Fruit fly (Drosophila melanogaster) whole organism, embryonic: ENCODE data around the gene CG4631.

Experiments
- Atf-2 ChIP-seq: fragments of 200-800 bp; sonication (Bioruptor generic); optimal IDR thresholded peaks from 2 replicates; lab custom pipeline; 2016; ENCODE audit warnings: missing biosample characterization, missing genetic modification characterization
- Atf6 ChIP-seq: fragments of 200-800 bp; sonication (Bioruptor generic); IDR thresholded peaks from 2 replicates; pipeline ENCODE4 v1.3.6; 2022; ENCODE audit warnings: missing biosample characterization, missing genetic modification characterization
- Blimp-1 ChIP-seq: fragments of 200-800 bp; sonication (Bioruptor generic); optimal IDR thresholded peaks from 3 replicates; lab custom pipeline; 2018; ENCODE audit warnings: missing biosample characterization, missing genetic modification characterization, mild to moderate bottlenecking, moderate library complexity, missing genetic modification reagents
- C15 ChIP-seq: fragments of 200-800 bp; sonication (Bioruptor generic); IDR thresholded peaks from 3 replicates; pipeline ENCODE4 v1.3.6; 2022; ENCODE audit warnings: missing biosample characterization, missing genetic modification characterization
- CG10274 ChIP-seq: fragments of 200-800 bp; sonication (Bioruptor generic); optimal IDR thresholded peaks from 3 replicates; lab custom pipeline; 2017; ENCODE audit warnings: missing biosample characterization, mild to moderate bottlenecking, missing genetic modification characterization
- CG10321 ChIP-seq: fragments of 200-800 bp; sonication (Bioruptor generic); IDR thresholded peaks from 2 replicates; pipeline ENCODE4 v1.3.6; 2022; ENCODE audit warnings: missing biosample characterization, missing genetic modification characterization
- CG11560 ChIP-seq: fragments of 200-800 bp; sonication (Bioruptor generic); IDR thresholded peaks from 3 replicates; pipeline ENCODE4 v1.3.6; 2022; ENCODE audit warnings: missing biosample characterization, missing genetic modification characterization
- CG14710 ChIP-seq: fragments of 200-800 bp; sonication (Bioruptor generic); optimal IDR thresholded peaks from 3 replicates; lab custom pipeline; 2019; ENCODE audit warnings: missing biosample characterization, mild to moderate bottlenecking, missing genetic modification characterization, moderate library complexity
- CG17829 ChIP-seq: fragments of 200-800 bp; optimal IDR thresholded peaks from 2 replicates; lab custom pipeline; 2019; ENCODE audit warnings: missing biosample characterization, mild to moderate bottlenecking, missing genetic modification characterization, moderate library complexity
- CG18011 ChIP-seq: fragments of 200-800 bp; sonication (Bioruptor generic); optimal IDR thresholded peaks from 2 replicates; lab custom pipeline; 2017; ENCODE audit warnings: missing biosample characterization, missing genetic modification characterization, mild to moderate bottlenecking, moderate library complexity, missing genotype
- CG2120 ChIP-seq: fragments of 200-800 bp; sonication (Bioruptor generic); optimal IDR thresholded peaks from 3 replicates; lab custom pipeline; 2016; ENCODE audit warnings: missing biosample characterization, missing genetic modification characterization
- CG32767 ChIP-seq: fragments of 200-800 bp; sonication (Bioruptor generic); IDR thresholded peaks from 2 replicates; pipeline ENCODE4 v1.3.6; 2022; ENCODE audit warnings: missing biosample characterization, missing genetic modification characterization
- CG3847 ChIP-seq: fragments of 200-800 bp; sonication (Bioruptor generic); IDR thresholded peaks from 2 replicates; pipeline ENCODE4 v1.3.6; 2022; ENCODE audit warnings: missing biosample characterization, missing genetic modification characterization
- CG4404 ChIP-seq: fragments of 200-800 bp; sonication (Bioruptor generic); IDR thresholded peaks from 2 replicates; pipeline ENCODE4 v1.3.6; 2022; ENCODE audit warnings: missing biosample characterization, missing genetic modification characterization
- CG6175 ChIP-seq: fragments of 200-800 bp; sonication (Bioruptor generic); IDR thresholded peaks from 3 replicates; pipeline ENCODE4 v1.3.6; 2022; ENCODE audit warnings: missing biosample characterization, missing genetic modification characterization
- CG6654 ChIP-seq: fragments of 200-800 bp; sonication (Bioruptor generic); optimal IDR thresholded peaks from 2 replicates; lab custom pipeline; 2017; ENCODE audit warnings: missing biosample characterization, mild to moderate bottlenecking, missing genetic modification characterization
- CG6813 ChIP-seq: fragments of 200-800 bp; sonication (Bioruptor generic); optimal IDR thresholded peaks from 2 replicates; lab custom pipeline; 2017; ENCODE audit warnings: missing biosample characterization, missing genetic modification characterization, mild to moderate bottlenecking, moderate library complexity, missing genetic modification reagents
- CG7928 ChIP-seq: fragments of 200-800 bp; sonication (Bioruptor generic); optimal IDR thresholded peaks from 2 replicates; lab custom pipeline; 2017; ENCODE audit warnings: missing biosample characterization, mild to moderate bottlenecking, missing genetic modification characterization
- CG8765 ChIP-seq: fragments of 200-800 bp; sonication (Bioruptor generic); IDR thresholded peaks from 2 replicates; pipeline ENCODE4 v1.3.6; 2022; ENCODE audit warnings: missing biosample characterization, missing genetic modification characterization
- CG9727 ChIP-seq: fragments of 200-800 bp; sonication (Bioruptor generic); optimal IDR thresholded peaks from 3 replicates; lab custom pipeline; 2017; ENCODE audit warnings: missing biosample characterization, mild to moderate bottlenecking, missing genetic modification characterization
- Chrac-16 ChIP-seq: fragments of 200-800 bp; sonication (Bioruptor generic); optimal IDR thresholded peaks from 3 replicates; lab custom pipeline; 2016; ENCODE audit warnings: missing biosample characterization, missing genetic modification characterization
- CoRest ChIP-seq: fragments of 200-800 bp; sonication (Bioruptor generic); optimal IDR thresholded peaks from 3 replicates; lab custom pipeline; 2018; ENCODE audit warnings: missing biosample characterization, mild to moderate bottlenecking, missing genetic modification characterization, moderate library complexity
- Elba2 ChIP-seq: fragments of 200-800 bp; sonication (Bioruptor generic); optimal IDR thresholded peaks from 3 replicates; lab custom pipeline; 2016; ENCODE audit warnings: missing biosample characterization, missing genetic modification characterization
- Ets65A ChIP-seq: fragments of 200-800 bp; sonication (Bioruptor generic); peaks from one replicate; lab custom pipeline; 2016; ENCODE audit warnings: missing biosample characterization, missing genetic modification characterization
- Gug ChIP-seq: fragments of 200-800 bp; sonication (Bioruptor generic); IDR thresholded peaks from 4 replicates; pipeline ENCODE4 v1.3.6; 2022; ENCODE audit warnings: missing biosample characterization, missing genetic modification characterization
- Hsf ChIP-seq: fragments of 200-800 bp; sonication (Bioruptor generic); optimal IDR thresholded peaks from 3 replicates; lab custom pipeline; 2016; ENCODE audit warnings: missing biosample characterization, missing genetic modification characterization
- PHDP ChIP-seq: fragments of 200-800 bp; sonication (Bioruptor generic); optimal IDR thresholded peaks from 3 replicates; lab custom pipeline; 2018; ENCODE audit warnings: missing biosample characterization, mild to moderate bottlenecking, missing genetic modification characterization, moderate library complexity
- Rx ChIP-seq: fragments of 200-800 bp; sonication (Bioruptor generic); IDR thresholded peaks from 2 replicates; pipeline ENCODE4 v1.3.6; 2022; ENCODE audit warnings: missing biosample characterization, missing genetic modification characterization
- Sin3A ChIP-seq: fragments of >200 bp; optimal IDR thresholded peaks from 2 replicates; lab custom pipeline; 2018
- al ChIP-seq: fragments of 200-800 bp; sonication (Bioruptor generic); IDR thresholded peaks from 2 replicates; pipeline ENCODE4 v1.3.6; 2022; ENCODE audit warnings: missing biosample characterization, missing genetic modification characterization
- cad ChIP-seq: fragments of >200 bp; optimal IDR thresholded peaks from 2 replicates; lab custom pipeline; 2017; ENCODE audit warnings: missing biosample characterization, missing genetic modification characterization
- cg ChIP-seq: fragments of 200-800 bp; sonication (Bioruptor generic); optimal IDR thresholded peaks from 3 replicates; lab custom pipeline; 2019; ENCODE audit warnings: missing biosample characterization, mild to moderate bottlenecking, missing genetic modification characterization, moderate library complexity
- dmrt99B ChIP-seq: fragments of 200-800 bp; sonication (Bioruptor generic); optimal IDR thresholded peaks from 2 replicates; lab custom pipeline; 2018; ENCODE audit warnings: missing biosample characterization, mild to moderate bottlenecking, missing genetic modification characterization, moderate library complexity
- gcm ChIP-seq: fragments of 200-800 bp; sonication (Bioruptor generic); optimal IDR thresholded peaks from 2 replicates; lab custom pipeline; 2019; ENCODE audit warnings: missing biosample characterization, mild to moderate bottlenecking, missing genetic modification characterization, moderate library complexity
- gem ChIP-seq: fragments of 200-800 bp; sonication (Bioruptor generic); optimal IDR thresholded peaks from 2 replicates; lab custom pipeline; 2019; ENCODE audit warnings: missing biosample characterization, mild to moderate bottlenecking, missing genetic modification characterization, moderate library complexity
- gfzf ChIP-seq: fragments of 200-800 bp; sonication (Bioruptor generic); optimal IDR thresholded peaks from 2 replicates; lab custom pipeline; 2016; ENCODE audit warnings: missing biosample characterization, mild to moderate bottlenecking, missing genetic modification characterization, moderate library complexity
- ind ChIP-seq: fragments of 200-800 bp; sonication (Bioruptor generic); optimal IDR thresholded peaks from 3 replicates; lab custom pipeline; 2016; ENCODE audit warnings: missing biosample characterization, missing genetic modification characterization
- knrl ChIP-seq: fragments of 200-800 bp; sonication (Bioruptor generic); IDR thresholded peaks from 3 replicates; pipeline ENCODE4 v1.3.6; 2022; ENCODE audit warnings: missing biosample characterization, missing genetic modification characterization; ENCODE audit not compliant: partially characterized antibody
- lbe ChIP-seq: fragments of 200-800 bp; sonication (Bioruptor generic); optimal IDR thresholded peaks from 2 replicates; lab custom pipeline; 2016; ENCODE audit warnings: missing biosample characterization, mild to moderate bottlenecking, missing genetic modification characterization
- lov ChIP-seq, 2 experiments: fragments of 200-800 bp in 1 of 2; fragments of >200 bp in 1 of 2; sonication (Bioruptor generic) in 1 of 2; IDR thresholded peaks in 1 of 2; optimal IDR thresholded peaks in 1 of 2; 2 replicates in 1 of 2; 3 replicates in 1 of 2; pipeline versions ENCODE4 v1.3.6 to Lab custom; 2017 to 2022; ENCODE audit warnings: missing biosample characterization in 1 of 2, missing genetic modification characterization in 1 of 2
- otp ChIP-seq: fragments of 200-800 bp; sonication (Bioruptor generic); IDR thresholded peaks from 3 replicates; pipeline ENCODE4, ENCODE4 v1.3.6; 2022; ENCODE audit warnings: missing biosample characterization, missing genetic modification characterization
- pb ChIP-seq: fragments of 200-800 bp; sonication (Bioruptor generic); optimal IDR thresholded peaks from 3 replicates; lab custom pipeline; 2016; ENCODE audit warnings: missing biosample characterization, missing genetic modification characterization
- sens ChIP-seq: fragments of 200-800 bp; sonication (Bioruptor generic); peaks from one replicate; lab custom pipeline; 2016; ENCODE audit warnings: missing biosample characterization, missing genetic modification characterization
- sqz ChIP-seq: fragments of 200-800 bp; sonication (Bioruptor generic); optimal IDR thresholded peaks from 3 replicates; lab custom pipeline; 2018; ENCODE audit warnings: missing biosample characterization, mild to moderate bottlenecking, missing genetic modification characterization
- tin ChIP-seq: fragments of 200-800 bp; sonication (Bioruptor generic); optimal IDR thresholded peaks from 3 replicates; lab custom pipeline; 2016; ENCODE audit warnings: missing biosample characterization, missing genetic modification characterization
- tup ChIP-seq: fragments of 200-800 bp; sonication (Bioruptor generic); optimal IDR thresholded peaks from 2 replicates; lab custom pipeline; 2016; ENCODE audit warnings: missing biosample characterization, mild to moderate bottlenecking, missing genetic modification characterization, moderate library complexity
- twi ChIP-seq: fragments of 200-800 bp; optimal IDR thresholded peaks from 2 replicates; lab custom pipeline; 2019; ENCODE audit warnings: missing biosample characterization, mild to moderate bottlenecking, missing genetic modification characterization, moderate library complexity
- vvl ChIP-seq: fragments of 200-800 bp; sonication (Bioruptor generic); IDR thresholded peaks from 2 replicates; pipeline ENCODE4 v1.3.6; 2022; ENCODE audit warnings: missing biosample characterization, missing genetic modification characterization
- wor ChIP-seq: fragments of 200-800 bp; sonication (Bioruptor generic); IDR thresholded peaks from 2 replicates; pipeline ENCODE4 v1.3.6; 2022; ENCODE audit warnings: missing biosample characterization, missing genetic modification characterization

Gene CG4631

dm6 chr2L:16605032-16605872 lies 1.9 kb upstream of the CG4631 start, which contains the start of gene CG31815 (continued):
- TF ChIP-seq CG32767 (GFP tag; lab: Robert Waterston, UW) (no peak), gfzf (GFP tag; lab: Kevin White, UChicago) (no peak), CG3847 (GFP tag; lab: Robert Waterston, UW) (no peak), twi (tag; lab: Kevin White, UChicago) (no peak), CG9727 (GFP tag; lab: Kevin White, UChicago) (no peak), otp (GFP tag; lab: Robert Waterston, UW) (no peak), Chrac-16 (no peak), CG2120 (GFP tag; lab: Kevin White, UChicago) (no peak), CG14710 (tag; lab: Kevin White, UChicago) (no peak), pb (GFP tag; lab: Kevin White, UChicago) (no peak), PHDP (tag; lab: Kevin White, UChicago) (no peak), lov (optimal IDR thresholded peaks at IDR 0.05; lab: Kevin White, UChicago) (no peak), lov (GFP tag; IDR thresholded peaks at IDR 0.05; lab: Robert Waterston, UW) (no peak), Sin3A (lab: Kevin White, UChicago) (no peak), cg (peak; percentile 7), sqz (GFP tag; lab: Kevin White, UChicago) (peak; percentile 67), CG17829 (tag; lab: Kevin White, UChicago) (no peak), CG6654 (GFP tag; lab: Kevin White, UChicago) (no peak), CG18011 (no peak), CG6175 (GFP tag; lab: Robert Waterston, UW) (no peak), CG8765 (no peak), CoRest (tag; lab: Kevin White, UChicago) (no peak), CG4404 (GFP tag; lab: Robert Waterston, UW) (no peak), Blimp-1 (GFP tag; lab: Kevin White, UChicago) (peak; percentile 65), CG6813 (GFP tag; lab: Kevin White, UChicago) (no peak), CG10274 (GFP tag; lab: Kevin White, UChicago) (no peak), vvl (GFP tag; lab: Robert Waterston, UW) (peak; percentile 64; the same call in 1 of the 2 replicates), tin (GFP tag; lab: Kevin White, UChicago) (no peak), Elba2 (no peak), Atf-2 (GFP tag; lab: Kevin White, UChicago) (no peak), Gug (no peak)

- TF ChIP-seq gcm (GFP tag; lab: Kevin White, UChicago) (peak; percentile 93), knrl (GFP tag; lab: Robert Waterston, UW) (no peak)
Observed at dm6 chr2L:16616282-16616681, 9.1 kb downstream of the CG4631 start.

dm6 chr2L:16618929-16619328 lies 11.8 kb downstream of the CG4631 start:
- no peak for TF ChIP-seq CG7928
- peak; percentile 64 for TF ChIP-seq Ets65A (GFP tag; lab: Kevin White, UChicago)
- peak; percentile 35 for TF ChIP-seq sens (GFP tag; lab: Kevin White, UChicago)
- TF ChIP-seq tup: no peak
- no peak for TF ChIP-seq cad (GFP tag; lab: Kevin White, UChicago)
- TF ChIP-seq gem (tag; lab: Kevin White, UChicago): peak; percentile 10
- no peak for TF ChIP-seq CG6654 (GFP tag; lab: Kevin White, UChicago)
- TF ChIP-seq Hsf: no peak
- no peak for TF ChIP-seq CG18011
- peak; percentile 2 for TF ChIP-seq dmrt99B
- TF ChIP-seq CG10321: no peak
- TF ChIP-seq Atf6 (GFP tag; lab: Robert Waterston, UW): no peak
- no peak for TF ChIP-seq wor (GFP tag; lab: Robert Waterston, UW)
- TF ChIP-seq ind: no peak
- no peak for TF ChIP-seq C15 (GFP tag; lab: Robert Waterston, UW)
- no peak for TF ChIP-seq CG11560 (tag; lab: Robert Waterston, UW)
- no peak for TF ChIP-seq al (GFP tag; lab: Robert Waterston, UW)
- TF ChIP-seq Rx (GFP tag; lab: Robert Waterston, UW): no peak
- TF ChIP-seq lbe: no peak
